Fruit fly (Drosophila melanogaster): ENCODE data around the gene Dph4.

Gene Dph4

DNA sequence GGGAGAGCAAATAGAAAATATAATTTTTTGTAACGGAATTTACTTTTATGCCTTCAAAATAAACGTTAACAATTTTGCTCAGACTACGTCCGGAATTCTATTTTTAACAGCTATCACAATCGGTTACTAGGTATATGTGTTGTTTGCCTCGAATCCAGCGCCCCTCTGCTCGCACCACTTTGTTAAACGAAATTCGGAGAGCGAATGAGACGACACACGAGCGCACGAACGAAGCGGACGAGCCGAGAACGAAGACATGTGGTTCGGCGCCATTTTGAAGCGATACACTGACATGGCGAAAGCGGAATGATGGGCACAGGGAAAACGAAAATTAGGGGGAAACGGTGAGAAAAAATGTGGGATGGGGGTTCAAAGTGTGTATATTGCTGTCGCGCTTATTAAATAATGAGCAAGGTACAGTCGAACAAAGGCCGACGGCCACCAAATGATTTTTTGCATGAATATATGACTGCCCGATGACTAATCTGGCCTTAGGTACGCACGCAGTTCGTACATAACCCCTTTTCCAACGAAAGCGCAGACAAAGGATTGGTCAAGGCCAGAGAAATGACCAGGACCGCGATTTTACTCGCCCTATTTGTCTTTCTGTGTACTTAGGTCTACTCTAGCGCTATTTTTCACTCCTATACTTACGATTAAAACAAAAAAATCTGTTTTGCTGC is 23.4 kb downstream of the Dph4 start (continued):
- peak; percentile 21 for TF ChIP-seq odd (GFP tag; optimal IDR thresholded peaks at IDR 0.05)
- peak; percentile 47 for TF ChIP-seq cg (GFP tag; optimal IDR thresholded peaks at IDR 0.05)
- TF ChIP-seq CG18599 (GFP tag; optimal IDR thresholded peaks at IDR 0.05): peak; percentile 39
- no peak for TF ChIP-seq slou (GFP tag; optimal IDR thresholded peaks at IDR 0.05)
- TF ChIP-seq NfI (GFP tag; optimal IDR thresholded peaks at IDR 0.05): peak; percentile 13
- TF ChIP-seq Hr51 (GFP tag; optimal IDR thresholded peaks at IDR 0.05): no peak
- peak; percentile 84 for TF ChIP-seq CG34376 (GFP tag; optimal IDR thresholded peaks at IDR 0.05)
- peak; percentile 20 for TF ChIP-seq CG7745 (tag; optimal IDR thresholded peaks at IDR 0.05)
- TF ChIP-seq CG11456 (GFP tag; IDR thresholded peaks at IDR 0.05): no peak
- TF ChIP-seq Deaf1 (tag; optimal IDR thresholded peaks at IDR 0.05): peak; percentile 100
- peak; percentile 57 for TF ChIP-seq Meics (GFP tag; optimal IDR thresholded peaks at IDR 0.05)
- peak in 1 of 3 experiments; percentile 17 for TF ChIP-seq Stat92E (GFP tag; optimal IDR thresholded peaks at IDR 0.05)
- no peak for TF ChIP-seq insv (GFP tag; optimal IDR thresholded peaks at IDR 0.05)
- peak in 1 of 2 experiments; percentile 52 for TF ChIP-seq Hr78 (GFP tag; optimal IDR thresholded peaks at IDR 0.05)
- TF ChIP-seq lbe (GFP tag; optimal IDR thresholded peaks at IDR 0.05): peak; percentile 64
- TF ChIP-seq sd (tag; optimal IDR thresholded peaks at IDR 0.05): peak; percentile 95
- TF ChIP-seq Pdp1 (GFP tag; optimal IDR thresholded peaks at IDR 0.05): peak in 1 of 2 experiments; percentile 82
- peak; percentile 89 for TF ChIP-seq HLHmδ (GFP tag; optimal IDR thresholded peaks at IDR 0.05)
- TF ChIP-seq CG17829 (tag; optimal IDR thresholded peaks at IDR 0.05): peak; percentile 63
- peak; percentile 55 for TF ChIP-seq CG8924 (tag; optimal IDR thresholded peaks at IDR 0.05)
- TF ChIP-seq nerfin-1 (tag; optimal IDR thresholded peaks at IDR 0.05): peak; percentile 78
- TF ChIP-seq CG12659 (GFP tag; optimal IDR thresholded peaks at IDR 0.05): peak; percentile 16
- TF ChIP-seq kah (GFP tag; optimal IDR thresholded peaks at IDR 0.05): peak; percentile 46
- TF ChIP-seq sima (GFP tag; optimal IDR thresholded peaks at IDR 0.05): no peak
- TF ChIP-seq Dref (GFP tag; IDR thresholded peaks at IDR 0.05): no peak
- peak; percentile 92 for TF ChIP-seq pfk (GFP tag; optimal IDR thresholded peaks at IDR 0.05)
- TF ChIP-seq MTF-1 (GFP tag; optimal IDR thresholded peaks at IDR 0.05; ENCODE audit: borderline replicate concordance): peak; percentile 21
- TF ChIP-seq lilli (GFP tag; optimal IDR thresholded peaks at IDR 0.05): peak; percentile 25
- TF ChIP-seq dm (GFP tag; optimal IDR thresholded peaks at IDR 0.05): peak; percentile 95
- no peak for TF ChIP-seq C15 (GFP tag; IDR thresholded peaks at IDR 0.05)
- TF ChIP-seq CG4707 (GFP tag; optimal IDR thresholded peaks at IDR 0.05): peak; percentile 7
- peak; percentile 14 for TF ChIP-seq exex (tag; optimal IDR thresholded peaks at IDR 0.05)
- TF ChIP-seq ATbp (GFP tag; optimal IDR thresholded peaks at IDR 0.05): no peak
- TF ChIP-seq CG12391 (tag; optimal IDR thresholded peaks at IDR 0.05): peak; percentile 22
- TF ChIP-seq jumu (GFP tag; optimal IDR thresholded peaks at IDR 0.05): peak; percentile 9
- no peak for TF ChIP-seq oc (tag; optimal IDR thresholded peaks at IDR 0.05)
- no peak for TF ChIP-seq fd102C (GFP tag; optimal IDR thresholded peaks at IDR 0.05)
- no peak for TF ChIP-seq pita (GFP tag; optimal IDR thresholded peaks at IDR 0.05)
- peak; percentile 87 for TF ChIP-seq pros (GFP tag; optimal IDR thresholded peaks at IDR 0.05)
- no peak for TF ChIP-seq ken (GFP tag; IDR thresholded peaks at IDR 0.05)
- TF ChIP-seq B-H2 (GFP tag; optimal IDR thresholded peaks at IDR 0.05): peak; percentile 79
- peak; percentile 16; the same call in 1 of the 2 replicates for TF ChIP-seq onecut (GFP tag; IDR thresholded peaks at IDR 0.05)
- peak; percentile 77 for TF ChIP-seq CG13894 (tag; optimal IDR thresholded peaks at IDR 0.05)
- TF ChIP-seq crc (GFP tag; optimal IDR thresholded peaks at IDR 0.05): no peak
- TF ChIP-seq Chrac-16 (GFP tag; optimal IDR thresholded peaks at IDR 0.05): no peak
- peak; percentile 7 for TF ChIP-seq CG15479 (GFP tag; optimal IDR thresholded peaks at IDR 0.05)
- TF ChIP-seq CG10462 (GFP tag; optimal IDR thresholded peaks at IDR 0.05): no peak
